Fruit fly (Drosophila melanogaster) whole organism, embryonic: ENCODE data around the gene pkaap.

Source experiments
- Ada2b ChIP-seq: fragments of 200-800 bp; sonication (Bioruptor generic); IDR thresholded peaks from 2 replicates; pipeline ENCODE4 v1.3.6; 2022; ENCODE audit warnings: missing biosample characterization, missing genetic modification characterization
- CG10267 ChIP-seq: fragments of 200-800 bp; sonication (Bioruptor generic); optimal IDR thresholded peaks from 2 replicates; lab custom pipeline; 2018; ENCODE audit warnings: missing biosample characterization, mild to moderate bottlenecking, missing genetic modification characterization, moderate library complexity
- CG11093 ChIP-seq: fragments of 200-800 bp; sonication (Bioruptor generic); IDR thresholded peaks from 3 replicates; pipeline ENCODE4 v1.3.6; 2022; ENCODE audit warnings: missing biosample characterization, missing genetic modification characterization
- CG12219 ChIP-seq: fragments of 200-800 bp; sonication (Bioruptor generic); optimal IDR thresholded peaks from 3 replicates; lab custom pipeline; 2018; ENCODE audit warnings: missing biosample characterization, mild to moderate bottlenecking, missing genetic modification characterization
- CG12744 ChIP-seq: fragments of 200-800 bp; sonication (Bioruptor generic); optimal IDR thresholded peaks from 2 replicates; lab custom pipeline; 2016; ENCODE audit warnings: missing biosample characterization, missing genetic modification characterization
- CG12769 ChIP-seq: fragments of 200-800 bp; sonication (Bioruptor generic); optimal IDR thresholded peaks from 2 replicates; lab custom pipeline; 2019; ENCODE audit warnings: missing biosample characterization, mild to moderate bottlenecking, missing genetic modification characterization, moderate library complexity
- CG13424 ChIP-seq: fragments of 200-800 bp; sonication (Bioruptor generic); optimal IDR thresholded peaks from 2 replicates; lab custom pipeline; 2019; ENCODE audit warnings: missing biosample characterization, mild to moderate bottlenecking, missing genetic modification characterization, moderate library complexity
- CG14860 ChIP-seq: fragments of 200-800 bp; sonication (Bioruptor generic); IDR thresholded peaks from 3 replicates; pipeline ENCODE4 v1.3.6; 2022; ENCODE audit warnings: missing biosample characterization, missing genetic modification characterization; ENCODE audit not compliant: partially characterized antibody
- CG17361 ChIP-seq: fragments of 200-800 bp; sonication (Bioruptor generic); IDR thresholded peaks from 3 replicates; pipeline ENCODE4 v1.3.6; 2022; ENCODE audit warnings: missing biosample characterization, missing genetic modification characterization
- CG17385 ChIP-seq: fragments of 200-800 bp; sonication (Bioruptor generic); optimal IDR thresholded peaks from 3 replicates; lab custom pipeline; 2018; ENCODE audit warnings: missing biosample characterization, mild to moderate bottlenecking, missing genetic modification characterization
- CG18764 ChIP-seq: fragments of 200-800 bp; sonication (Bioruptor generic); optimal IDR thresholded peaks from 3 replicates; lab custom pipeline; 2016; ENCODE audit warnings: missing biosample characterization, missing genetic modification characterization
- CG2202 ChIP-seq: fragments of 200-800 bp; sonication (Bioruptor generic); optimal IDR thresholded peaks from 2 replicates; lab custom pipeline; 2018; ENCODE audit warnings: missing biosample characterization, mild to moderate bottlenecking, missing genetic modification characterization
- CG4854 ChIP-seq: fragments of 200-800 bp; sonication (Bioruptor generic); optimal IDR thresholded peaks from 2 replicates; lab custom pipeline; 2016; ENCODE audit warnings: missing biosample characterization, missing genetic modification characterization, inconsistent platforms
- CG6254 ChIP-seq: fragments of 200-800 bp; sonication (Bioruptor generic); optimal IDR thresholded peaks from 3 replicates; lab custom pipeline; 2017; ENCODE audit warnings: mild to moderate bottlenecking, missing biosample characterization, missing genetic modification reagents, missing genetic modification characterization
- CG6272 ChIP-seq: fragments of 200-800 bp; sonication (Bioruptor generic); IDR thresholded peaks from 2 replicates; pipeline ENCODE4 v1.3.6; 2022; ENCODE audit warnings: missing biosample characterization, missing genetic modification characterization
- CG6683 ChIP-seq: fragments of 200-800 bp; sonication (Bioruptor generic); optimal IDR thresholded peaks from 2 replicates; lab custom pipeline; 2017; ENCODE audit warnings: missing biosample characterization, mild to moderate bottlenecking, missing genetic modification characterization, missing genetic modification reagents
- CG6765 ChIP-seq: fragments of 200-800 bp; sonication (Bioruptor generic); optimal IDR thresholded peaks from 3 replicates; lab custom pipeline; 2017; ENCODE audit warnings: missing biosample characterization, mild to moderate bottlenecking, missing genetic modification characterization
- D19B ChIP-seq: fragments of 200-800 bp; sonication (Bioruptor generic); optimal IDR thresholded peaks from 2 replicates; lab custom pipeline; 2017; ENCODE audit warnings: missing biosample characterization, mild to moderate bottlenecking, missing genetic modification characterization
- Fer1 ChIP-seq: fragments of 200-800 bp; sonication (Bioruptor generic); optimal IDR thresholded peaks from 2 replicates; lab custom pipeline; 2017; ENCODE audit warnings: missing biosample characterization, mild to moderate bottlenecking, missing genetic modification characterization
- Hmr ChIP-seq: fragments of 200-800 bp; sonication (Bioruptor generic); optimal IDR thresholded peaks from 3 replicates; lab custom pipeline; 2017; ENCODE audit warnings: mild to moderate bottlenecking, missing biosample characterization, missing genetic modification reagents, missing genetic modification characterization
- Hsf ChIP-seq: fragments of 200-800 bp; sonication (Bioruptor generic); optimal IDR thresholded peaks from 3 replicates; lab custom pipeline; 2016; ENCODE audit warnings: missing biosample characterization, missing genetic modification characterization
- Lim3 ChIP-seq: fragments of 200-800 bp; sonication (Bioruptor generic); IDR thresholded peaks from 2 replicates; pipeline ENCODE4 v1.3.6; 2022; ENCODE audit warnings: missing biosample characterization, missing genetic modification characterization
- Med ChIP-seq: fragments of 200-800 bp; sonication (Bioruptor generic); peaks from one replicate; lab custom pipeline; 2016; ENCODE audit warnings: missing biosample characterization, missing genetic modification characterization, mild to moderate bottlenecking, inconsistent platforms, moderate library complexity
- PHDP ChIP-seq: fragments of 200-800 bp; sonication (Bioruptor generic); optimal IDR thresholded peaks from 3 replicates; lab custom pipeline; 2018; ENCODE audit warnings: missing biosample characterization, mild to moderate bottlenecking, missing genetic modification characterization, moderate library complexity
- Pdp1 ChIP-seq, 2 experiments: fragments of 200-800 bp; sonication (Bioruptor generic); optimal IDR thresholded peaks; 3 replicates each; lab custom pipeline; 2016; ENCODE audit warnings: missing biosample characterization in 2 of 2, missing genetic modification characterization in 2 of 2, mild to moderate bottlenecking in 1 of 2, moderate library complexity in 1 of 2
- Ptx1 ChIP-seq: fragments of 200-800 bp; sonication (Bioruptor generic); IDR thresholded peaks from 2 replicates; pipeline ENCODE4 v1.3.6; 2022; ENCODE audit warnings: missing biosample characterization, missing genetic modification characterization
- Rx ChIP-seq: fragments of 200-800 bp; sonication (Bioruptor generic); IDR thresholded peaks from 2 replicates; pipeline ENCODE4 v1.3.6; 2022; ENCODE audit warnings: missing biosample characterization, missing genetic modification characterization
- Sry-δ ChIP-seq: fragments of 200-800 bp; sonication (Bioruptor generic); optimal IDR thresholded peaks from 2 replicates; lab custom pipeline; 2016; ENCODE audit warnings: missing biosample characterization, missing genetic modification characterization
- YL-1 ChIP-seq: fragments of 200-800 bp; sonication (Bioruptor generic); optimal IDR thresholded peaks from 3 replicates; lab custom pipeline; 2017; ENCODE audit warnings: missing biosample characterization, mild to moderate bottlenecking, missing genetic modification characterization
- bab2 ChIP-seq: fragments of 200-800 bp; sonication (Bioruptor generic); optimal IDR thresholded peaks from 2 replicates; lab custom pipeline; 2016; ENCODE audit warnings: missing biosample characterization, missing genetic modification characterization
- bcd ChIP-seq: fragments of 200-800 bp; sonication (Bioruptor generic); optimal IDR thresholded peaks from 2 replicates; lab custom pipeline; 2017; ENCODE audit warnings: missing biosample characterization, mild to moderate bottlenecking, missing genetic modification characterization
- caup ChIP-seq: fragments of 200-800 bp; sonication (Bioruptor generic); optimal IDR thresholded peaks from 3 replicates; lab custom pipeline; 2017; ENCODE audit warnings: missing biosample characterization, mild to moderate bottlenecking, missing genetic modification characterization, moderate library complexity; ENCODE audit not compliant: severe bottlenecking
- ci ChIP-seq: fragments of 200-800 bp; sonication (Bioruptor generic); IDR thresholded peaks from 3 replicates; pipeline ENCODE4 v1.3.6; 2022; ENCODE audit warnings: missing biosample characterization, missing genetic modification characterization
- crp ChIP-seq, 2 experiments: fragments of 200-800 bp; sonication (Bioruptor generic); optimal IDR thresholded peaks; 2 replicates in 1 of 2; 3 replicates in 1 of 2; lab custom pipeline; 2017; ENCODE audit warnings: missing biosample characterization in 2 of 2, missing genetic modification characterization in 2 of 2, mild to moderate bottlenecking in 1 of 2, moderate library complexity in 1 of 2
- eve ChIP-seq, 2 experiments: fragments of >200 bp; optimal IDR thresholded peaks; 2 replicates each; lab custom pipeline; 2017; ENCODE audit warnings: missing biosample characterization in 2 of 2, missing genetic modification characterization in 2 of 2
- fd64A ChIP-seq: fragments of 200-800 bp; sonication (Bioruptor generic); optimal IDR thresholded peaks from 3 replicates; lab custom pipeline; 2018; ENCODE audit warnings: missing biosample characterization, mild to moderate bottlenecking, missing genetic modification characterization
- hbn ChIP-seq: fragments of 200-800 bp; sonication (Bioruptor generic); IDR thresholded peaks from 2 replicates; pipeline ENCODE4 v1.3.6; 2022; ENCODE audit warnings: missing biosample characterization, missing genetic modification characterization; ENCODE audit not compliant: partially characterized antibody
- kah ChIP-seq: fragments of 200-800 bp; sonication (Bioruptor generic); optimal IDR thresholded peaks from 2 replicates; lab custom pipeline; 2018; ENCODE audit warnings: missing biosample characterization, mild to moderate bottlenecking, missing genetic modification characterization
- lab ChIP-seq: fragments of 200-800 bp; sonication (Bioruptor generic); optimal IDR thresholded peaks from 3 replicates; lab custom pipeline; 2017; ENCODE audit warnings: missing biosample characterization, missing genetic modification characterization, mild to moderate bottlenecking, moderate library complexity, missing genetic modification reagents
- lov ChIP-seq, 2 experiments: fragments of 200-800 bp in 1 of 2; fragments of >200 bp in 1 of 2; sonication (Bioruptor generic) in 1 of 2; IDR thresholded peaks in 1 of 2; optimal IDR thresholded peaks in 1 of 2; 2 replicates in 1 of 2; 3 replicates in 1 of 2; pipeline versions ENCODE4 v1.3.6 to Lab custom; 2017 to 2022; ENCODE audit warnings: missing biosample characterization in 1 of 2, missing genetic modification characterization in 1 of 2
- pfk ChIP-seq: fragments of 200-800 bp; sonication (Bioruptor generic); optimal IDR thresholded peaks from 2 replicates; lab custom pipeline; 2018; ENCODE audit warnings: missing biosample characterization, mild to moderate bottlenecking, missing genetic modification characterization, moderate library complexity
- sens ChIP-seq: fragments of 200-800 bp; sonication (Bioruptor generic); peaks from one replicate; lab custom pipeline; 2016; ENCODE audit warnings: missing biosample characterization, missing genetic modification characterization
- unpg ChIP-seq: fragments of 200-800 bp; sonication (Bioruptor generic); optimal IDR thresholded peaks from 3 replicates; lab custom pipeline; 2018; ENCODE audit warnings: missing biosample characterization, mild to moderate bottlenecking, missing genetic modification characterization, moderate library complexity
- vvl ChIP-seq: fragments of 200-800 bp; sonication (Bioruptor generic); IDR thresholded peaks from 2 replicates; pipeline ENCODE4 v1.3.6; 2022; ENCODE audit warnings: missing biosample characterization, missing genetic modification characterization
- wek ChIP-seq: fragments of 200-800 bp; sonication (Bioruptor generic); optimal IDR thresholded peaks from 3 replicates; lab custom pipeline; 2018; ENCODE audit warnings: missing biosample characterization, mild to moderate bottlenecking, missing genetic modification characterization, moderate library complexity

pkaap gene

DNA sequence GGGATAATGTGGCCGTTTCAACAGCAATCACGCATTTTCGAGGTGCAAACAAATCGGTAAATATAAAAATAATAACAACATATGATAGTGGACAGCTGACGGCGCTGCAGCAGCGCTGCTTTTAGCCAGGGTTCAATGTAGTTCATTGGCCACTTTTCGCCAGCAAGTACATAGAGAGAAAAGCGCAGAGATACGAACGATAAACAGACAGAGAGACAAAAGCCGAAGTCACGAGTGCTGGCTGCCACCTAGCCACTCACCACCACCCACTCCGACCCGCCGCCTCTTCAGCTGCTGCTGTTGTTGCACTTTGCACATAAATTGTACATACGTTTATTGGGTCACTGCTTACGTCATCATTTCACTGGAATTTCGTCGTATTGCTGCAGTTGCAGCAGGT is 5.2 kb upstream of the pkaap start:
- peak; percentile 53; the same call in 1 of the 3 replicates for TF ChIP-seq ci (GFP tag; lab: Robert Waterston, UW)
- TF ChIP-seq Med, result peak; percentile 55
- peak; percentile 9 to 33 for TF ChIP-seq crp (GFP tag; optimal IDR thresholded peaks at IDR 0.05; lab: Kevin White, UChicago)
- peak in 1 of 2 experiments; percentile 44 for TF ChIP-seq Pdp1 (GFP tag; optimal IDR thresholded peaks at IDR 0.05; lab: Kevin White, UChicago)
- TF ChIP-seq CG10267 (tag; lab: Kevin White, UChicago), result no peak

DNA sequence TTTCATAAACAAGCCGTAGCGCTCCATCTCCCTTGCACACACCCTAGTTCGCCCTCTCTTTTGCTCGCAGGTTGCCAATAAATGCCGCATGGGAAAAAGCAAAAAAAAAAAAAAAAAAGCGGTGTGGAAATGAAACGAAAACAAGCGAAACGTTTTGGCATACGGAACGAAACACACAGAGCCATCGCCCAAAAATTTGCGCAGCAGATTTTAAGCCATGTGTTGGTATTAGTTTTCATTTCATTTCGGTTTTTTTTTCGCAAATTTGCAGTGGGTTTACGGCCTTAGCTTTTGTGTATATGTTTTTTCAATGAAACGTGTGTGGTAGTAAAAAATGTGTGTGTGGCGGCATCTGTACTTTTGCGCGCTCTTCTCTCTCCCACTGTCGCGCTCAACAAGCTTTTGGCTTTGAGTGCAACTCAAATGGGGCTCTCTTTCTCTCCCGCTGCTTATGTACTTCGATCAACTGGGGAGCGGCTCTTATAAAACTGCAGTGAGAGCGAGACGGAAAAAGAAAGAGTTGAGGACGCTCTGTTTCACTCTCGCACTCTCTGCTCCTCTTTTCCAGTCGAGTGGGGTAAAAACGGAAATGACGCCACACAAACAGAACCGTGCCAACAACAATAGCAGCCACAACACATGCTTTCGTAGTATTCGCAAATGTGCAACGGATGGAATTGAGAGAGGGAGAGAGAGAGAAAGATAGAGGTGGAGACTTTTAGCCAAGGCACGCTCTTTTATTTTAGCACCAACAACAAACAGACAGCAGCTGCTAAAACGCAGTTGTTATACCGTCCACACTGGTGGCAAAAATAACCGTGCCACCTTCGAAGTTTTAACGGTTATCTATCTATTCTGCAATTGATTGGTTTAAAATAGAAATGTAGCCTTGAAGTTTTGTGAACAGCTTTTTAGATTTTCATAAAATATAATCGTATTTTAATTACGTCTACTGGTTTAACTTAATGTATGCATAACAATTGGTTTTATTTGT is 3.5 kb upstream of the pkaap start:
- peak; percentile 33 for TF ChIP-seq CG6683 (GFP tag; lab: Kevin White, UChicago)
- peak; percentile 51 for TF ChIP-seq unpg (GFP tag; lab: Kevin White, UChicago)
- peak; percentile 13 for TF ChIP-seq CG12744
- peak in 1 of 2 experiments; percentile 85 for TF ChIP-seq eve (GFP tag; optimal IDR thresholded peaks at IDR 0.05; lab: Kevin White, UChicago)
- no peak for TF ChIP-seq YL-1 (GFP tag; lab: Kevin White, UChicago)
- peak; percentile 45 for TF ChIP-seq Fer1
- no peak for TF ChIP-seq CG18764 (GFP tag; lab: Kevin White, UChicago)
- peak; percentile 99 for TF ChIP-seq pfk
- peak; percentile 48 for TF ChIP-seq Hsf (GFP tag; lab: Kevin White, UChicago)
- TF ChIP-seq Rx (GFP tag; lab: Robert Waterston, UW), result no peak
- no peak for TF ChIP-seq vvl
- TF ChIP-seq Ptx1 (GFP tag; lab: Robert Waterston, UW), result no peak
- peak; percentile 69 for TF ChIP-seq wek (GFP tag; lab: Kevin White, UChicago)
- TF ChIP-seq D19B (GFP tag; lab: Kevin White, UChicago), result peak; percentile 46
- TF ChIP-seq CG6765, result peak; percentile 56
- peak; percentile 73 for TF ChIP-seq fd64A (GFP tag; lab: Kevin White, UChicago)
- no peak for TF ChIP-seq bab2 (GFP tag; lab: Kevin White, UChicago)
- TF ChIP-seq CG12769 (tag; lab: Kevin White, UChicago), result peak; percentile 79
- peak; percentile 47 for TF ChIP-seq CG12219 (GFP tag; lab: Kevin White, UChicago)
- TF ChIP-seq CG13424, result peak; percentile 29
- no peak for TF ChIP-seq CG2202 (tag; lab: Kevin White, UChicago)
- peak; percentile 74 for TF ChIP-seq Hmr
- TF ChIP-seq CG6272 (GFP tag; lab: Robert Waterston, UW), result no peak
- TF ChIP-seq hbn (GFP tag; lab: Robert Waterston, UW), result no peak
- peak; percentile 60 for TF ChIP-seq PHDP (tag; lab: Kevin White, UChicago)
- TF ChIP-seq Sry-δ (GFP tag; lab: Kevin White, UChicago), result peak; percentile 17
- no peak for TF ChIP-seq Ada2b
- TF ChIP-seq CG11093, result no peak
- peak; percentile 23 for TF ChIP-seq bcd (GFP tag; lab: Kevin White, UChicago)
- TF ChIP-seq lab (GFP tag; lab: Kevin White, UChicago), result peak; percentile 85
- no peak for TF ChIP-seq lov (optimal IDR thresholded peaks at IDR 0.05; lab: Kevin White, UChicago)
- TF ChIP-seq lov (GFP tag; IDR thresholded peaks at IDR 0.05; lab: Robert Waterston, UW), result no peak
- TF ChIP-seq kah, result peak; percentile 53
- no peak for TF ChIP-seq CG6254 (GFP tag; lab: Kevin White, UChicago)
- no peak for TF ChIP-seq CG17361 (GFP tag; lab: Robert Waterston, UW)
- peak; percentile 94 for TF ChIP-seq sens (GFP tag; lab: Kevin White, UChicago)
- peak; percentile 27 for TF ChIP-seq CG17385 (GFP tag; lab: Kevin White, UChicago)
- no peak for TF ChIP-seq Lim3 (GFP tag; lab: Robert Waterston, UW)
- TF ChIP-seq CG4854 (GFP tag; lab: Kevin White, UChicago), result peak; percentile 36
- TF ChIP-seq CG14860 (GFP tag; lab: Robert Waterston, UW), result no peak
- TF ChIP-seq caup (GFP tag; lab: Kevin White, UChicago), result peak; percentile 35
